Fruit fly (Drosophila melanogaster) whole organism, wandering third instar larva: ENCODE data around the gene CG14515.

ENCODE experiments used
- Abd-B ChIP-seq: fragments of >200 bp; optimal IDR thresholded peaks from 2 replicates; lab custom pipeline; 2017; ENCODE audit warnings: missing biosample characterization, missing genetic modification characterization
- CG32264 ChIP-seq: fragments of 200-800 bp; sonication (Bioruptor generic); optimal IDR thresholded peaks from 2 replicates; lab custom pipeline; 2016; ENCODE audit warnings: missing biosample characterization, missing genetic modification characterization
- CG9705 ChIP-seq: fragments of 200-800 bp; sonication (Bioruptor generic); optimal IDR thresholded peaks from 2 replicates; lab custom pipeline; 2018; ENCODE audit warnings: missing biosample characterization, mild to moderate bottlenecking, missing genetic modification characterization
- CrebA ChIP-seq: fragments of 200-800 bp; sonication (Bioruptor generic); optimal IDR thresholded peaks from 2 replicates; lab custom pipeline; 2016; ENCODE audit warnings: missing biosample characterization, mild to moderate bottlenecking, missing genetic modification characterization, borderline replicate concordance
- Dfd ChIP-seq: fragments of >200 bp; optimal IDR thresholded peaks from 2 replicates; lab custom pipeline; 2017; ENCODE audit warnings: missing biosample characterization, missing genetic modification characterization
- Dif ChIP-seq: fragments of 200-275, 200-300 bp; sonication (Bioruptor generic); optimal IDR thresholded peaks from 2 replicates; lab custom pipeline; 2018; ENCODE audit warnings: missing biosample characterization, missing genetic modification characterization; ENCODE audit not compliant: partially characterized antibody
- GATAd ChIP-seq: sonication (Bioruptor generic); optimal IDR thresholded peaks from 2 replicates; lab custom pipeline; 2016; ENCODE audit warnings: missing biosample characterization, missing genetic modification characterization
- HLH106 ChIP-seq: fragments of 200-800 bp; optimal IDR thresholded peaks from 3 replicates; lab custom pipeline; 2019; ENCODE audit warnings: missing biosample characterization, mild to moderate bottlenecking, missing genetic modification characterization, moderate library complexity
- Hnf4 ChIP-seq: fragments of 200-800 bp; sonication (Bioruptor generic); optimal IDR thresholded peaks from 2 replicates; lab custom pipeline; 2016; ENCODE audit warnings: missing biosample characterization, mild to moderate bottlenecking, missing genetic modification characterization
- Hr78 ChIP-seq: fragments of >200 bp; optimal IDR thresholded peaks from 2 replicates; lab custom pipeline; 2017; ENCODE audit warnings: missing biosample characterization, missing genetic modification characterization
- Hr83 ChIP-seq: fragments of 200-300 bp; sonication (Bioruptor generic); optimal IDR thresholded peaks from 2 replicates; lab custom pipeline; 2016; ENCODE audit warnings: missing biosample characterization, mild to moderate bottlenecking, missing genetic modification characterization, moderate library complexity; ENCODE audit not compliant: poor library complexity, severe bottlenecking
- Jra ChIP-seq: sonication (Bioruptor generic); optimal IDR thresholded peaks from 2 replicates; lab custom pipeline; 2016; ENCODE audit warnings: missing biosample characterization, missing genetic modification characterization
- Mio ChIP-seq: sonication (Bioruptor generic); optimal IDR thresholded peaks from 2 replicates; lab custom pipeline; 2016; ENCODE audit warnings: missing biosample characterization, missing genetic modification characterization
- Myc ChIP-seq: fragments of >200 bp; optimal IDR thresholded peaks from 2 replicates; lab custom pipeline; 2017
- N ChIP-seq: fragments of >200 bp; optimal IDR thresholded peaks from 2 replicates; lab custom pipeline; 2018; ENCODE audit warnings: missing biosample characterization, missing external identifiers, missing genetic modification characterization
- OdsH ChIP-seq: fragments of 200-800 bp; sonication (Bioruptor generic); optimal IDR thresholded peaks from 2 replicates; lab custom pipeline; 2016; ENCODE audit warnings: missing biosample characterization, mild to moderate bottlenecking, missing genetic modification characterization
- Rel ChIP-seq, 2 experiments: fragments of 200-800 bp; sonication (Bioruptor generic) in 1 of 2; optimal IDR thresholded peaks; 2 replicates in 1 of 2; 3 replicates in 1 of 2; lab custom pipeline; 2016 to 2019; ENCODE audit warnings: mild to moderate bottlenecking in 2 of 2, missing biosample characterization in 2 of 2, missing genetic modification characterization in 2 of 2, moderate library complexity in 1 of 2
- Sp1 ChIP-seq: fragments of 200-800 bp; sonication (Bioruptor generic); optimal IDR thresholded peaks from 3 replicates; lab custom pipeline; 2019; ENCODE audit warnings: missing biosample characterization, mild to moderate bottlenecking, missing genetic modification characterization, moderate library complexity
- Vsx2 ChIP-seq: fragments of 200-300, 225-300 bp; sonication (Bioruptor generic); optimal IDR thresholded peaks from 2 replicates; lab custom pipeline; 2018; ENCODE audit warnings: missing biosample characterization, missing genetic modification characterization; ENCODE audit not compliant: partially characterized antibody
- br ChIP-seq: fragments of 200-800 bp; sonication (Bioruptor generic); optimal IDR thresholded peaks from 2 replicates; lab custom pipeline; 2016; ENCODE audit warnings: missing biosample characterization, missing genetic modification characterization
- brk ChIP-seq: fragments of 200-800 bp; sonication (Bioruptor generic); optimal IDR thresholded peaks from 2 replicates; lab custom pipeline; 2016; ENCODE audit warnings: missing biosample characterization, mild to moderate bottlenecking, missing genetic modification characterization
- dl ChIP-seq, 2 experiments: fragments of 175-275, 200-275 bp in 1 of 2; fragments of 200-275 bp in 1 of 2; sonication (Bioruptor generic); optimal IDR thresholded peaks; lab custom pipeline; 2018; ENCODE audit warnings: mild to moderate bottlenecking in 2 of 2, missing biosample characterization in 2 of 2, missing genetic modification characterization in 2 of 2, moderate library complexity in 2 of 2; ENCODE audit not compliant: partially characterized antibody in 2 of 2, insufficient read depth in 1 of 2
- dmrt93B ChIP-seq: fragments of 200-800 bp; sonication (Bioruptor generic); optimal IDR thresholded peaks from 2 replicates; lab custom pipeline; 2018; ENCODE audit warnings: missing biosample characterization, mild to moderate bottlenecking, missing genetic modification characterization
- dsf ChIP-seq: sonication (Bioruptor generic); optimal IDR thresholded peaks from 2 replicates; lab custom pipeline; 2016; ENCODE audit warnings: missing biosample characterization, missing genetic modification characterization, borderline replicate concordance
- ey ChIP-seq: fragments of 200-800 bp; sonication (Bioruptor generic); optimal IDR thresholded peaks from 2 replicates; lab custom pipeline; 2016; ENCODE audit warnings: missing biosample characterization, missing genetic modification characterization
- foxo ChIP-seq, 2 experiments: fragments of 200-800 bp; sonication (Bioruptor generic); optimal IDR thresholded peaks; 2 replicates in 1 of 2; 3 replicates in 1 of 2; lab custom pipeline; 2016 to 2017; ENCODE audit warnings: missing biosample characterization in 2 of 2, missing genetic modification characterization in 2 of 2
- fru ChIP-seq: fragments of 200-800 bp; sonication (Bioruptor generic); optimal IDR thresholded peaks from 3 replicates; lab custom pipeline; 2016; ENCODE audit warnings: missing biosample characterization, mild to moderate bottlenecking, missing genetic modification characterization
- h ChIP-seq: fragments of 200-800 bp; sonication (Bioruptor generic); optimal IDR thresholded peaks from 3 replicates; lab custom pipeline; 2016; ENCODE audit warnings: missing biosample characterization, mild to moderate bottlenecking, missing genetic modification characterization
- jim ChIP-seq: fragments of 175-275, 200-325 bp; sonication (Bioruptor generic); optimal IDR thresholded peaks from 2 replicates; lab custom pipeline; 2016; ENCODE audit warnings: missing biosample characterization, mild to moderate bottlenecking, missing genetic modification characterization
- lola ChIP-seq: fragments of >200 bp; optimal IDR thresholded peaks from 2 replicates; lab custom pipeline; 2017; ENCODE audit warnings: missing biosample characterization, missing genetic modification characterization
- pan ChIP-seq: fragments of >200 bp; optimal IDR thresholded peaks from 2 replicates; lab custom pipeline; 2017
- psq ChIP-seq: fragments of 200-800 bp; sonication (Bioruptor generic); optimal IDR thresholded peaks from 3 replicates; lab custom pipeline; 2017; ENCODE audit warnings: missing biosample characterization, mild to moderate bottlenecking, missing genetic modification characterization, moderate library complexity
- rgr ChIP-seq: fragments of 200-800 bp; sonication (Bioruptor generic); optimal IDR thresholded peaks from 3 replicates; lab custom pipeline; 2016; ENCODE audit warnings: missing biosample characterization, mild to moderate bottlenecking, missing genetic modification characterization
- sage ChIP-seq: fragments of 200-800 bp; sonication (Bioruptor generic); optimal IDR thresholded peaks from 2 replicates; lab custom pipeline; 2016; ENCODE audit warnings: missing biosample characterization, mild to moderate bottlenecking, missing genetic modification characterization
- sv ChIP-seq: fragments of 200-800 bp; sonication (Bioruptor generic); optimal IDR thresholded peaks from 3 replicates; lab custom pipeline; 2016; ENCODE audit warnings: missing biosample characterization, missing genetic modification characterization
- tai ChIP-seq: sonication (Bioruptor generic); optimal IDR thresholded peaks from 2 replicates; lab custom pipeline; 2016; ENCODE audit warnings: missing biosample characterization, missing genetic modification characterization
- usp ChIP-seq: fragments of >200 bp; optimal IDR thresholded peaks from 2 replicates; lab custom pipeline; 2017; ENCODE audit warnings: missing biosample characterization, missing genetic modification characterization
- woc ChIP-seq: sonication (Bioruptor generic); optimal IDR thresholded peaks from 2 replicates; lab custom pipeline; 2016; ENCODE audit warnings: missing biosample characterization, mild to moderate bottlenecking, missing genetic modification characterization

The CG14515 gene

dm6 chr3R:29212534-29212933 lies 15.2 kb downstream of the CG14515 start:
- TF ChIP-seq dsf (GFP tag; lab: Kevin White, UChicago) (no peak), Dfd (GFP tag; lab: Kevin White, UChicago) (peak; percentile 89)

- TF ChIP-seq Dfd (GFP tag; lab: Kevin White, UChicago) (no peak), fru (GFP tag; lab: Kevin White, UChicago) (no peak), dl (GFP tag; optimal IDR thresholded peaks at IDR 0.05; lab: Kevin White, UChicago; ENCODE audit: insufficient read depth in 1 of 2, partially characterized antibody in 2 of 2) (no peak), CG32264 (no peak), sage (GFP tag; lab: Kevin White, UChicago) (no peak), rgr (no peak), Dif (no peak), br (GFP tag; lab: Kevin White, UChicago) (no peak), N (no peak), GATAd (GFP tag; lab: Kevin White, UChicago) (no peak), Abd-B (no peak), Jra (no peak), brk (no peak), Mio (GFP tag; lab: Kevin White, UChicago) (no peak), lola (GFP tag; lab: Kevin White, UChicago) (no peak)
Measured at dm6 chr3R:29213416-29213815, 16.1 kb downstream of the CG14515 start.

DNA sequence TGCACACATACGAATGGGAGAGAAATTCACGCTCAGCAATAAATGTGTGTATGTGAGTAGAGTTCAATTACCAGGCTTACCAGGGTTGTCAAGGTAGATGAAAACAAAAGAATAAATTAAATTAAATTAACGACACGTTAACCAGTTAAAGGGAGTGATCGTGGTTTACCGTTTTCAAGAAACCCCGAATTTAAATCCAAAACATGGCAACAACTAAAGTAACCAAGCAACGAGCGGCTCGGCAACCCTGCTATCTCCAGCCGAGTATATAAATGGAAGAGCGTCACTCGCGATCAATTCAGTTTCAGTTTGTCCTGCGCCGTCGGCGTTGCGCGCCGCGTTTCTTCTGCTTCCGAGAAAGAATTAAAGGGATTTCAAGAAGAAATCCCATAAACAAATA lies 16.9 kb downstream of the CG14515 start:
- TF ChIP-seq tai (GFP tag; lab: Kevin White, UChicago) (no peak), GATAd (GFP tag; lab: Kevin White, UChicago) (peak; percentile 99), fru (GFP tag; lab: Kevin White, UChicago) (peak; percentile 100), br (GFP tag; lab: Kevin White, UChicago) (peak; percentile 100), N (peak; percentile 45), jim (GFP tag; lab: Kevin White, UChicago) (peak; percentile 87), OdsH (GFP tag; lab: Kevin White, UChicago) (peak; percentile 100), foxo (GFP tag; optimal IDR thresholded peaks at IDR 0.05; lab: Kevin White, UChicago) (peak; percentile 99 to 100), Abd-B (no peak), dmrt93B (GFP tag; lab: Kevin White, UChicago) (peak; percentile 99), h (GFP tag; lab: Kevin White, UChicago) (peak; percentile 100), Hr78 (GFP tag; lab: Kevin White, UChicago) (no peak), Mio (GFP tag; lab: Kevin White, UChicago) (peak; percentile 97), HLH106 (tag; lab: Kevin White, UChicago) (peak; percentile 100), woc (GFP tag; lab: Kevin White, UChicago) (peak; percentile 99), ey (GFP tag; lab: Kevin White, UChicago) (peak; percentile 100), Myc (no peak), Jra (peak; percentile 99), CG9705 (peak; percentile 100), Dfd (GFP tag; lab: Kevin White, UChicago) (no peak), usp (GFP tag; lab: Kevin White, UChicago) (no peak), sage (GFP tag; lab: Kevin White, UChicago) (peak; percentile 99), Vsx2 (GFP tag; lab: Kevin White, UChicago) (no peak), lola (GFP tag; lab: Kevin White, UChicago) (no peak), dsf (GFP tag; lab: Kevin White, UChicago) (peak; percentile 97), rgr (peak; percentile 100), sv (GFP tag; lab: Kevin White, UChicago) (peak; percentile 99), brk (peak; percentile 98), Sp1 (GFP tag; lab: Kevin White, UChicago) (peak; percentile 100), dl (GFP tag; optimal IDR thresholded peaks at IDR 0.05; lab: Kevin White, UChicago; ENCODE audit: insufficient read depth in 1 of 2, partially characterized antibody in 2 of 2) (no peak), Dif (no peak), pan (lab: Kevin White, UChicago) (no peak), CrebA (GFP tag; lab: Kevin White, UChicago) (peak; percentile 99), Hr83 (GFP tag; lab: Kevin White, UChicago) (peak; percentile 99), psq (GFP tag; lab: Kevin White, UChicago) (peak; percentile 99), Hnf4 (GFP tag; lab: Kevin White, UChicago) (peak; percentile 100), Rel (GFP tag; optimal IDR thresholded peaks at IDR 0.05; lab: Kevin White, UChicago) (peak; percentile 100), Rel (tag; optimal IDR thresholded peaks at IDR 0.05; lab: Kevin White, UChicago) (peak; percentile 98), CG32264 (peak; percentile 99)
